Worm (Caenorhabditis elegans): ENCODE data around the gene try-12.

- TF ChIP-seq hlh-12 (tag; optimal IDR thresholded peaks at IDR 0.05) (no peak), snpc-1.1 (tag; optimal IDR thresholded peaks at IDR 0.05; ENCODE audit: insufficient read depth) (no peak), egl-18 (GFP tag; IDR thresholded peaks at IDR 0.05) (no peak), aptf-3 (GFP tag; IDR thresholded peaks at IDR 0.05) (no peak), tlf-1 (GFP tag; optimal IDR thresholded peaks at IDR 0.05) (no peak), lsy-27 (tag; optimal IDR thresholded peaks at IDR 0.05; ENCODE audit: borderline replicate concordance, insufficient read depth) (no peak), nhr-90 (tag; optimal IDR thresholded peaks at IDR 0.05) (no peak), egrh-3 (GFP tag; IDR thresholded peaks at IDR 0.05) (no peak), pha-4 (tag; optimal IDR thresholded peaks at IDR 0.05) (no peak)
These were observed 12.6 kb upstream of the try-12 start for ce11 chrV:7436509-7436908.
